Fruit fly (Drosophila melanogaster) whole organism: Measurements from ENCODE around the gene mod.

Source experiments
- CG8478 ChIP-seq: fragments of >200 bp; optimal IDR thresholded peaks from 2 replicates; lab custom pipeline; 2018; ENCODE audit warnings: inconsistent platforms
- Dll ChIP-seq: fragments of >200 bp; optimal IDR thresholded peaks from 2 replicates; lab custom pipeline; 2017
- EcR ChIP-seq, 2 experiments: fragments of >200 bp; optimal IDR thresholded peaks; 2 replicates each; lab custom pipeline; 2017; ENCODE audit warnings: missing biosample characterization in 2 of 2, missing genetic modification characterization in 2 of 2, missing genetic modification reagents in 2 of 2
- pan ChIP-seq: fragments of >200 bp; optimal IDR thresholded peaks from 2 replicates; lab custom pipeline; 2017
- psq ChIP-seq: fragments of >200 bp; optimal IDR thresholded peaks from 2 replicates; lab custom pipeline; 2017
- usp ChIP-seq: fragments of >200 bp; optimal IDR thresholded peaks from 2 replicates; lab custom pipeline; 2017; ENCODE audit warnings: missing biosample characterization, missing genetic modification characterization, mixed read lengths

The mod gene

dm6 chr3R:32051782-32052503 lies at the start of gene mod, which contains the start of gene krz:
TSS of gene mod (plus strand) at chr3R:32052060.
TSS of gene krz (minus strand) at chr3R:32051993.
- no peak for TF ChIP-seq CG8478
- TF ChIP-seq Dll (lab: Kevin White, UChicago), result no peak
- TF ChIP-seq pan, result no peak
- no peak for TF ChIP-seq psq (lab: Kevin White, UChicago)
- no peak for TF ChIP-seq usp (GFP tag; lab: Kevin White, UChicago)
- no peak for TF ChIP-seq EcR (GFP tag; optimal IDR thresholded peaks at IDR 0.05; lab: Kevin White, UChicago)

- TF ChIP-seq CG8478 (no peak), EcR (GFP tag; optimal IDR thresholded peaks at IDR 0.05; lab: Kevin White, UChicago) (no peak), usp (GFP tag; lab: Kevin White, UChicago) (no peak), psq (lab: Kevin White, UChicago) (no peak), Dll (lab: Kevin White, UChicago) (no peak), pan (no peak)
Observed at dm6 chr3R:32006330-32006729, 45.5 kb upstream of the mod start.

dm6 chr3R:32015400-32016215 lies 36.3 kb upstream of the mod start, which contains the start of gene heph:
TSS of gene heph (minus strand) at chr3R:32015520.
- TF ChIP-seq CG8478 (no peak), pan (no peak), usp (GFP tag; lab: Kevin White, UChicago) (no peak), EcR (GFP tag; optimal IDR thresholded peaks at IDR 0.05; lab: Kevin White, UChicago) (no peak), Dll (lab: Kevin White, UChicago) (no peak), psq (lab: Kevin White, UChicago) (no peak)

- TF ChIP-seq EcR (GFP tag; optimal IDR thresholded peaks at IDR 0.05; lab: Kevin White, UChicago) (peak in 1 of 2 experiments; percentile 56), pan (no peak)
Observed at dm6 chr3R:32022088-32022487, 29.8 kb upstream of the mod start.

dm6 chr3R:32029134-32029533 lies 22.7 kb upstream of the mod start:
- TF ChIP-seq CG8478 (no peak), usp (GFP tag; lab: Kevin White, UChicago) (no peak), psq (lab: Kevin White, UChicago) (no peak), Dll (lab: Kevin White, UChicago) (no peak), EcR (GFP tag; optimal IDR thresholded peaks at IDR 0.05; lab: Kevin White, UChicago) (no peak), pan (no peak)

dm6 chr3R:32032885-32033284 lies 19.0 kb upstream of the mod start:
- no peak for TF ChIP-seq Dll (lab: Kevin White, UChicago)
- no peak for TF ChIP-seq psq (lab: Kevin White, UChicago)
- TF ChIP-seq CG8478, result no peak
- TF ChIP-seq pan, result no peak
- no peak for TF ChIP-seq EcR (GFP tag; optimal IDR thresholded peaks at IDR 0.05; lab: Kevin White, UChicago)
- no peak for TF ChIP-seq usp (GFP tag; lab: Kevin White, UChicago)

dm6 chr3R:32038030-32038429 lies 13.8 kb upstream of the mod start, which contains the start of gene Pos:
TSS of gene Pos (plus strand) at chr3R:32038330.
- TF ChIP-seq Dll (lab: Kevin White, UChicago), result no peak
- TF ChIP-seq EcR (GFP tag; optimal IDR thresholded peaks at IDR 0.05; lab: Kevin White, UChicago), result no peak
- TF ChIP-seq pan, result no peak
- no peak for TF ChIP-seq CG8478
- TF ChIP-seq usp (GFP tag; lab: Kevin White, UChicago), result no peak
- no peak for TF ChIP-seq psq (lab: Kevin White, UChicago)

- TF ChIP-seq pan (no peak), psq (lab: Kevin White, UChicago) (no peak), Dll (lab: Kevin White, UChicago) (no peak), EcR (GFP tag; optimal IDR thresholded peaks at IDR 0.05; lab: Kevin White, UChicago) (no peak), CG8478 (no peak), usp (GFP tag; lab: Kevin White, UChicago) (no peak)
Observed at dm6 chr3R:32043778-32044177, 8.1 kb upstream of the mod start.

- TF ChIP-seq EcR (GFP tag; optimal IDR thresholded peaks at IDR 0.05; lab: Kevin White, UChicago) (no peak), pan (no peak), Dll (lab: Kevin White, UChicago) (no peak), psq (lab: Kevin White, UChicago) (no peak), CG8478 (no peak), usp (GFP tag; lab: Kevin White, UChicago) (no peak)
Observed at dm6 chr3R:32046658-32047057, 5.2 kb upstream of the mod start.

dm6 chr3R:32050685-32051084 lies 1.2 kb upstream of the mod start:
- TF ChIP-seq psq (lab: Kevin White, UChicago), result no peak
- no peak for TF ChIP-seq Dll (lab: Kevin White, UChicago)
- no peak for TF ChIP-seq EcR (GFP tag; optimal IDR thresholded peaks at IDR 0.05; lab: Kevin White, UChicago)
- TF ChIP-seq usp (GFP tag; lab: Kevin White, UChicago), result no peak
- TF ChIP-seq CG8478, result no peak
- TF ChIP-seq pan, result no peak

dm6 chr3R:32052504-32052815 lies 600 bp downstream of the mod start:
- TF ChIP-seq EcR (GFP tag; optimal IDR thresholded peaks at IDR 0.05; lab: Kevin White, UChicago) (no peak), CG8478 (no peak), usp (GFP tag; lab: Kevin White, UChicago) (no peak), pan (no peak), psq (lab: Kevin White, UChicago) (no peak), Dll (lab: Kevin White, UChicago) (no peak)

dm6 chr3R:32060214-32060613 lies 8.4 kb downstream of the mod start:
- TF ChIP-seq EcR (GFP tag; optimal IDR thresholded peaks at IDR 0.05; lab: Kevin White, UChicago), result peak in 1 of 2 experiments; percentile 73
- TF ChIP-seq pan, result no peak
